Fruit fly (Drosophila melanogaster) whole organism, embryonic: Measurements from ENCODE around the gene gcm.

Experiments
- CG11093 ChIP-seq: fragments of 200-800 bp; sonication (Bioruptor generic); IDR thresholded peaks from 3 replicates; pipeline ENCODE4 v1.3.6; 2022; ENCODE audit warnings: missing biosample characterization, missing genetic modification characterization
- CG11723 ChIP-seq: fragments of 200-800 bp; sonication (Bioruptor generic); optimal IDR thresholded peaks from 2 replicates; lab custom pipeline; 2017; ENCODE audit warnings: missing biosample characterization, mild to moderate bottlenecking, missing genetic modification characterization
- CG12236 ChIP-seq: fragments of 200-800 bp; sonication (Bioruptor generic); optimal IDR thresholded peaks from 2 replicates; lab custom pipeline; 2016; ENCODE audit warnings: missing biosample characterization, missing genetic modification characterization
- CG12659 ChIP-seq: fragments of 200-800 bp; sonication (Bioruptor generic); optimal IDR thresholded peaks from 3 replicates; lab custom pipeline; 2017; ENCODE audit warnings: mild to moderate bottlenecking, missing biosample characterization, missing genetic modification reagents, missing genetic modification characterization
- CG13894 ChIP-seq: fragments of 200-800 bp; sonication (Bioruptor generic); optimal IDR thresholded peaks from 3 replicates; lab custom pipeline; 2018; ENCODE audit warnings: missing biosample characterization, mild to moderate bottlenecking, missing genetic modification characterization, moderate library complexity
- CG14667 ChIP-seq: fragments of 200-800 bp; sonication (Bioruptor generic); IDR thresholded peaks from 2 replicates; pipeline ENCODE4 v1.3.6; 2022; ENCODE audit warnings: missing biosample characterization, missing genetic modification characterization
- CG1647 ChIP-seq: fragments of 200-800 bp; sonication (Bioruptor generic); optimal IDR thresholded peaks from 3 replicates; lab custom pipeline; 2016; ENCODE audit warnings: missing biosample characterization, missing genetic modification characterization
- CG16779 ChIP-seq: fragments of 200-800 bp; sonication (Bioruptor generic); IDR thresholded peaks from 2 replicates; pipeline ENCODE4 v1.3.6; 2022; ENCODE audit warnings: missing biosample characterization, missing genetic modification characterization
- CG17385 ChIP-seq: fragments of 200-800 bp; sonication (Bioruptor generic); optimal IDR thresholded peaks from 3 replicates; lab custom pipeline; 2018; ENCODE audit warnings: missing biosample characterization, mild to moderate bottlenecking, missing genetic modification characterization
- CG2120 ChIP-seq: fragments of 200-800 bp; sonication (Bioruptor generic); optimal IDR thresholded peaks from 3 replicates; lab custom pipeline; 2016; ENCODE audit warnings: missing biosample characterization, missing genetic modification characterization
- CG31441 ChIP-seq: fragments of 200-800 bp; sonication (Bioruptor generic); IDR thresholded peaks from 2 replicates; pipeline ENCODE4 v1.3.6; 2022; ENCODE audit warnings: missing biosample characterization, missing genetic modification characterization
- CG32772 ChIP-seq: fragments of 200-800 bp; sonication (Bioruptor generic); IDR thresholded peaks from 2 replicates; pipeline ENCODE4 v1.3.6; 2022; ENCODE audit warnings: missing biosample characterization, missing genetic modification characterization
- CG43689 ChIP-seq: fragments of 200-800 bp; sonication (Bioruptor generic); IDR thresholded peaks from 2 replicates; pipeline ENCODE4 v1.3.6; 2022; ENCODE audit warnings: missing biosample characterization, missing genetic modification characterization
- CG4404 ChIP-seq: fragments of 200-800 bp; sonication (Bioruptor generic); IDR thresholded peaks from 2 replicates; pipeline ENCODE4 v1.3.6; 2022; ENCODE audit warnings: missing biosample characterization, missing genetic modification characterization
- CG4424 ChIP-seq: fragments of 200-800 bp; sonication (Bioruptor generic); optimal IDR thresholded peaks from 3 replicates; lab custom pipeline; 2016; ENCODE audit warnings: missing biosample characterization, missing genetic modification characterization
- CG6791 ChIP-seq: fragments of 200-800 bp; sonication (Bioruptor generic); IDR thresholded peaks from 3 replicates; pipeline ENCODE4 v1.3.6; 2022; ENCODE audit warnings: missing biosample characterization, missing genetic modification characterization; ENCODE audit not compliant: partially characterized antibody
- CG8359 ChIP-seq: fragments of 200-800 bp; sonication (Bioruptor generic); optimal IDR thresholded peaks from 2 replicates; lab custom pipeline; 2017; ENCODE audit warnings: missing biosample characterization, mild to moderate bottlenecking, missing genetic modification characterization, borderline replicate concordance
- CG8765 ChIP-seq: fragments of 200-800 bp; sonication (Bioruptor generic); IDR thresholded peaks from 2 replicates; pipeline ENCODE4 v1.3.6; 2022; ENCODE audit warnings: missing biosample characterization, missing genetic modification characterization
- CG9215 ChIP-seq: fragments of 200-800 bp; sonication (Bioruptor generic); IDR thresholded peaks from 2 replicates; pipeline ENCODE4 v1.3.6; 2022; ENCODE audit warnings: missing biosample characterization, missing genetic modification characterization
- CG9797 ChIP-seq: fragments of 200-800 bp; sonication (Bioruptor generic); optimal IDR thresholded peaks from 3 replicates; lab custom pipeline; 2018; ENCODE audit warnings: missing biosample characterization, mild to moderate bottlenecking, missing genetic modification characterization
- CG9817 ChIP-seq: fragments of 200-800 bp; sonication (Bioruptor generic); optimal IDR thresholded peaks from 2 replicates; lab custom pipeline; 2018; ENCODE audit warnings: missing biosample characterization, mild to moderate bottlenecking, missing genetic modification characterization, moderate library complexity
- Dp ChIP-seq: fragments of 200-800 bp; sonication (Bioruptor generic); optimal IDR thresholded peaks from 2 replicates; lab custom pipeline; 2018; ENCODE audit warnings: missing biosample characterization, mild to moderate bottlenecking, missing genetic modification characterization, moderate library complexity
- Drgx ChIP-seq: fragments of 200-800 bp; sonication (Bioruptor generic); IDR thresholded peaks from 2 replicates; pipeline ENCODE4 v1.3.6; 2022; ENCODE audit warnings: missing biosample characterization, missing genetic modification characterization
- Fer1 ChIP-seq: fragments of 200-800 bp; sonication (Bioruptor generic); optimal IDR thresholded peaks from 2 replicates; lab custom pipeline; 2017; ENCODE audit warnings: missing biosample characterization, mild to moderate bottlenecking, missing genetic modification characterization
- H2.0 ChIP-seq: fragments of 200-800 bp; sonication (Bioruptor generic); IDR thresholded peaks from 2 replicates; pipeline ENCODE4 v1.3.6; 2022; ENCODE audit warnings: missing biosample characterization, missing genetic modification characterization
- HHEX ChIP-seq: fragments of 200-800 bp; sonication (Bioruptor generic); optimal IDR thresholded peaks from 3 replicates; lab custom pipeline; 2017; ENCODE audit warnings: missing biosample characterization, mild to moderate bottlenecking, missing genetic modification characterization, missing genetic modification reagents
- Kr ChIP-seq: fragments of 200-800 bp; sonication (Bioruptor generic); optimal IDR thresholded peaks from 2 replicates; lab custom pipeline; 2017; ENCODE audit warnings: missing biosample characterization, mild to moderate bottlenecking, missing genetic modification characterization
- Meics ChIP-seq: fragments of 200-800 bp; sonication (Bioruptor generic); optimal IDR thresholded peaks from 2 replicates; lab custom pipeline; 2017; ENCODE audit warnings: missing biosample characterization, mild to moderate bottlenecking, missing genetic modification characterization
- Nf-YC ChIP-seq: fragments of 200-800 bp; optimal IDR thresholded peaks from 3 replicates; lab custom pipeline; 2019; ENCODE audit warnings: missing biosample characterization, mild to moderate bottlenecking, missing genetic modification characterization, moderate library complexity
- Scr ChIP-seq: fragments of 200-800 bp; sonication (Bioruptor generic); IDR thresholded peaks from 2 replicates; pipeline ENCODE4 v1.3.6; 2022; ENCODE audit warnings: missing biosample characterization, missing genetic modification characterization; ENCODE audit not compliant: partially characterized antibody
- ase ChIP-seq: fragments of 200-800 bp; sonication (Bioruptor generic); IDR thresholded peaks from 3 replicates; pipeline ENCODE4 v1.3.6; 2022; ENCODE audit warnings: missing biosample characterization, missing genetic modification characterization
- ash1 ChIP-seq: fragments of 200-800 bp; sonication (Bioruptor generic); optimal IDR thresholded peaks from 2 replicates; lab custom pipeline; 2018; ENCODE audit warnings: missing biosample characterization, mild to moderate bottlenecking, missing genetic modification characterization
- bab2 ChIP-seq: fragments of 200-800 bp; sonication (Bioruptor generic); optimal IDR thresholded peaks from 2 replicates; lab custom pipeline; 2016; ENCODE audit warnings: missing biosample characterization, missing genetic modification characterization
- disco-r ChIP-seq: fragments of 200-800 bp; sonication (Bioruptor generic); optimal IDR thresholded peaks from 2 replicates; lab custom pipeline; 2016; ENCODE audit warnings: missing biosample characterization, missing genetic modification characterization
- dm ChIP-seq: fragments of 200-800 bp; sonication (Bioruptor generic); optimal IDR thresholded peaks from 3 replicates; lab custom pipeline; 2016; ENCODE audit warnings: missing biosample characterization, missing genetic modification characterization
- ems ChIP-seq: fragments of 200-800 bp; sonication (Bioruptor generic); optimal IDR thresholded peaks from 3 replicates; lab custom pipeline; 2016; ENCODE audit warnings: missing biosample characterization, missing genetic modification characterization
- fd3F ChIP-seq: fragments of 200-800 bp; sonication (Bioruptor generic); optimal IDR thresholded peaks from 2 replicates; lab custom pipeline; 2018; ENCODE audit warnings: missing biosample characterization, mild to moderate bottlenecking, missing genetic modification characterization, moderate library complexity
- ftz-f1 ChIP-seq: fragments of 200-800 bp; sonication (Bioruptor generic); optimal IDR thresholded peaks from 2 replicates; lab custom pipeline; 2016; ENCODE audit warnings: missing biosample characterization, missing genetic modification characterization
- gt ChIP-seq: fragments of 200-800 bp; sonication (Bioruptor generic); IDR thresholded peaks from 2 replicates; pipeline ENCODE4 v1.3.6; 2022; ENCODE audit warnings: missing biosample characterization, missing genetic modification characterization
- h ChIP-seq: fragments of >200 bp; optimal IDR thresholded peaks from 2 replicates; lab custom pipeline; 2017
- luna ChIP-seq: fragments of 200-800 bp; sonication (Bioruptor generic); optimal IDR thresholded peaks from 2 replicates; lab custom pipeline; 2016; ENCODE audit warnings: missing biosample characterization, missing genetic modification characterization
- onecut ChIP-seq: fragments of 200-800 bp; sonication (Bioruptor generic); IDR thresholded peaks from 2 replicates; pipeline ENCODE4 v1.3.6; 2022; ENCODE audit warnings: missing biosample characterization, missing genetic modification characterization
- pros ChIP-seq: fragments of 200-800 bp; sonication (Bioruptor generic); optimal IDR thresholded peaks from 3 replicates; lab custom pipeline; 2019; ENCODE audit warnings: missing biosample characterization, mild to moderate bottlenecking, missing genetic modification characterization, moderate library complexity
- pum ChIP-seq: fragments of 200-800 bp; sonication (Bioruptor generic); optimal IDR thresholded peaks from 2 replicates; lab custom pipeline; 2016; ENCODE audit warnings: missing biosample characterization, missing genetic modification characterization
- schlank ChIP-seq: fragments of 200-800 bp; sonication (Bioruptor generic); optimal IDR thresholded peaks from 2 replicates; lab custom pipeline; 2018; ENCODE audit warnings: missing biosample characterization, mild to moderate bottlenecking, missing genetic modification characterization
- sisA ChIP-seq: fragments of 200-800 bp; sonication (Bioruptor generic); IDR thresholded peaks from 2 replicates; pipeline ENCODE4 v1.3.6; 2022; ENCODE audit warnings: missing biosample characterization, missing genetic modification characterization
- wor ChIP-seq: fragments of 200-800 bp; sonication (Bioruptor generic); IDR thresholded peaks from 2 replicates; pipeline ENCODE4 v1.3.6; 2022; ENCODE audit warnings: missing biosample characterization, missing genetic modification characterization
- zen ChIP-seq: fragments of 200-800 bp; sonication (Bioruptor generic); optimal IDR thresholded peaks from 3 replicates; lab custom pipeline; 2018; ENCODE audit warnings: missing biosample characterization, mild to moderate bottlenecking, missing genetic modification characterization, moderate library complexity
- zen2 ChIP-seq: fragments of 200-800 bp; sonication (Bioruptor generic); IDR thresholded peaks from 3 replicates; pipeline ENCODE4 v1.3.6; 2022; ENCODE audit warnings: missing biosample characterization, missing genetic modification characterization; ENCODE audit not compliant: partially characterized antibody
- zfh1 ChIP-seq: fragments of 200-800 bp; sonication (Bioruptor generic); IDR thresholded peaks from 3 replicates; pipeline ENCODE4 v1.3.6; 2022; ENCODE audit warnings: missing biosample characterization, missing genetic modification characterization

Gene gcm

dm6 chr2L:9569588-9570434 lies 11.7 kb downstream of the gcm start (continued):
- peak; percentile 52 for TF ChIP-seq ftz-f1 (GFP tag; lab: Kevin White, UChicago)
- TF ChIP-seq gt: peak; percentile 38
- peak; percentile 94 for TF ChIP-seq CG13894
- peak; percentile 89 for TF ChIP-seq zfh1 (GFP tag; lab: Robert Waterston, UW)
- peak; percentile 98 for TF ChIP-seq Meics
- TF ChIP-seq CG11093 (GFP tag; lab: Robert Waterston, UW): peak; percentile 77
- TF ChIP-seq zen (tag; lab: Kevin White, UChicago): peak; percentile 96
- TF ChIP-seq CG14667 (GFP tag; lab: Robert Waterston, UW): peak; percentile 68
- peak; percentile 44 for TF ChIP-seq pros
- TF ChIP-seq CG12236 (GFP tag; lab: Kevin White, UChicago): peak; percentile 37
- peak; percentile 91 for TF ChIP-seq CG8359 (GFP tag; lab: Kevin White, UChicago)
- peak; percentile 89 for TF ChIP-seq CG1647 (GFP tag; lab: Kevin White, UChicago)
- TF ChIP-seq Dp (GFP tag; lab: Kevin White, UChicago): peak; percentile 27
- peak; percentile 51; the same call in 1 of the 2 replicates for TF ChIP-seq CG16779
- TF ChIP-seq ase (GFP tag; lab: Robert Waterston, UW): peak; percentile 86
- TF ChIP-seq bab2 (GFP tag; lab: Kevin White, UChicago): peak; percentile 69
- peak; percentile 97 for TF ChIP-seq HHEX
- peak; percentile 76 for TF ChIP-seq CG8765 (GFP tag; lab: Robert Waterston, UW)
- TF ChIP-seq CG9817 (tag; lab: Kevin White, UChicago): peak; percentile 93
- TF ChIP-seq Kr: peak; percentile 85
- TF ChIP-seq CG12659 (GFP tag; lab: Kevin White, UChicago): peak; percentile 98
- TF ChIP-seq CG17385: peak; percentile 95
- peak; percentile 95 for TF ChIP-seq CG2120 (GFP tag; lab: Kevin White, UChicago)
- peak; percentile 92 for TF ChIP-seq Drgx (GFP tag; lab: Robert Waterston, UW)
- TF ChIP-seq dm (GFP tag; lab: Kevin White, UChicago): peak; percentile 79
- peak; percentile 78 for TF ChIP-seq disco-r
- TF ChIP-seq sisA (GFP tag; lab: Robert Waterston, UW): peak; percentile 83
- peak; percentile 83 for TF ChIP-seq wor
- peak; percentile 48 for TF ChIP-seq Scr
- no peak for TF ChIP-seq CG9797 (GFP tag; lab: Kevin White, UChicago)
- TF ChIP-seq pum (GFP tag; lab: Kevin White, UChicago): peak; percentile 56
- peak; percentile 93 for TF ChIP-seq CG11723 (GFP tag; lab: Kevin White, UChicago)
- peak; percentile 87 for TF ChIP-seq CG4404 (GFP tag; lab: Robert Waterston, UW)
- TF ChIP-seq CG9215 (GFP tag; lab: Robert Waterston, UW): peak; percentile 91
- TF ChIP-seq CG31441: peak; percentile 99
- TF ChIP-seq onecut (GFP tag; lab: Robert Waterston, UW): peak; percentile 87
- peak; percentile 89 for TF ChIP-seq ems (GFP tag; lab: Kevin White, UChicago)
- no peak for TF ChIP-seq ash1 (GFP tag; lab: Kevin White, UChicago)
- no peak for TF ChIP-seq h
- peak; percentile 58 for TF ChIP-seq luna (GFP tag; lab: Kevin White, UChicago)
- peak; percentile 97 for TF ChIP-seq CG4424 (GFP tag; lab: Kevin White, UChicago)
- TF ChIP-seq CG43689 (GFP tag; lab: Robert Waterston, UW): peak; percentile 67
- no peak for TF ChIP-seq CG6791 (GFP tag; lab: Robert Waterston, UW)
- peak; percentile 95 for TF ChIP-seq fd3F (GFP tag; lab: Kevin White, UChicago)
- TF ChIP-seq Nf-YC (tag; lab: Kevin White, UChicago): peak; percentile 90
- no peak for TF ChIP-seq zen2
- peak; percentile 97 for TF ChIP-seq Fer1 (GFP tag; lab: Kevin White, UChicago)
- TF ChIP-seq CG32772 (GFP tag; lab: Robert Waterston, UW): peak; percentile 82
- peak; percentile 73 for TF ChIP-seq H2.0
- TF ChIP-seq schlank (tag; lab: Kevin White, UChicago): peak; percentile 83
